Worm (Caenorhabditis elegans) whole organism, L3 larva: Measurements from ENCODE around the gene srw-130.

ENCODE experiments used
- ZK546.5 ChIP-seq: sonication (generic microtip); optimal IDR thresholded peaks from 2 replicates; lab custom pipeline; 2017; ENCODE audit warnings: missing biosample characterization, missing genetic modification characterization
- aly-2 ChIP-seq: fragments of 150-350 bp; optimal IDR thresholded peaks from 2 replicates; lab custom pipeline; 2014; ENCODE audit warnings: missing biosample characterization, missing genetic modification characterization
- ama-1 ChIP-seq: fragments of 150-350 bp; optimal IDR thresholded peaks from 2 replicates; lab custom pipeline; 2018
- fkh-10 ChIP-seq: sonication (generic microtip); optimal IDR thresholded peaks from 2 replicates; lab custom pipeline; 2017; ENCODE audit warnings: missing biosample characterization, missing genetic modification reagents, missing genetic modification characterization
- mdl-1 ChIP-seq: fragments of 150-350 bp; optimal IDR thresholded peaks from 2 replicates; lab custom pipeline; 2014; ENCODE audit warnings: missing biosample characterization, missing genetic modification characterization
- nhr-11 ChIP-seq: fragments of 150-350 bp; optimal IDR thresholded peaks from 2 replicates; lab custom pipeline; 2014; ENCODE audit warnings: missing biosample characterization, missing genetic modification characterization
- nhr-12 ChIP-seq: fragments of 150-350 bp; optimal IDR thresholded peaks from 2 replicates; lab custom pipeline; 2014; ENCODE audit warnings: missing biosample characterization, missing genetic modification characterization
- nhr-25 ChIP-seq: sonication (generic microtip); optimal IDR thresholded peaks from 2 replicates; lab custom pipeline; 2017; ENCODE audit warnings: missing biosample characterization, missing genetic modification characterization
- nhr-28 ChIP-seq: fragments of 150-350 bp; optimal IDR thresholded peaks from 2 replicates; lab custom pipeline; 2014; ENCODE audit warnings: missing biosample characterization, missing genetic modification characterization
- nhr-76 ChIP-seq: fragments of 150-350 bp; sonication (generic microtip); optimal IDR thresholded peaks from 5 replicates; lab custom pipeline; 2014; ENCODE audit warnings: missing biosample characterization, missing genetic modification characterization
- pqm-1 ChIP-seq: fragments of 150-350 bp; optimal IDR thresholded peaks from 2 replicates; lab custom pipeline; 2017; ENCODE audit warnings: missing biosample characterization, missing genetic modification characterization, inconsistent platforms
- zag-1 ChIP-seq: fragments of 150-350 bp; optimal IDR thresholded peaks from 2 replicates; lab custom pipeline; 2014; ENCODE audit warnings: missing biosample characterization, missing genetic modification characterization
- ztf-4 ChIP-seq: fragments of 150-350 bp; optimal IDR thresholded peaks from 2 replicates; lab custom pipeline; 2014; ENCODE audit warnings: missing biosample characterization, missing genetic modification characterization

- no peak for TF ChIP-seq nhr-76 (tag; lab: Kevin White, UChicago)
- no peak for TF ChIP-seq nhr-28 (tag; lab: Kevin White, UChicago)
- TF ChIP-seq nhr-12 (tag; lab: Kevin White, UChicago): no peak
- no peak for TF ChIP-seq ZK546.5 (tag; lab: Kevin White, UChicago)
- TF ChIP-seq nhr-11 (tag; lab: Kevin White, UChicago): no peak
- no peak for TF ChIP-seq ama-1 (lab: Kevin White, UChicago)
- TF ChIP-seq ztf-4: no peak
- TF ChIP-seq nhr-25: no peak
- TF ChIP-seq aly-2 (tag; lab: Kevin White, UChicago): no peak
- TF ChIP-seq mdl-1 (tag; lab: Kevin White, UChicago): no peak
- TF ChIP-seq zag-1 (tag; lab: Kevin White, UChicago): no peak
- no peak for TF ChIP-seq fkh-10
- TF ChIP-seq pqm-1 (tag; lab: Kevin White, UChicago): no peak
These were observed 41.0 kb downstream of the srw-130 start, which contains the start of gene str-225 for ce11 chrV:3507691-3508090.
